Worm (Caenorhabditis elegans) whole organism, L4/young adult: ENCODE data around the gene plc-2.

Experiments
- W03F9.2 ChIP-seq: fragments of 150-350 bp; optimal IDR thresholded peaks from 2 replicates; lab custom pipeline; 2014; ENCODE audit warnings: missing biosample characterization, missing genetic modification characterization
- dao-5 ChIP-seq: sonication (generic microtip); optimal IDR thresholded peaks from 2 replicates; lab custom pipeline; 2016; ENCODE audit warnings: missing genotype, missing genetic modification characterization, moderate library complexity, missing compliant biosample characterization
- him-1 ChIP-seq: sonication (generic microtip); optimal IDR thresholded peaks from 2 replicates; lab custom pipeline; 2016; ENCODE audit warnings: missing genotype, missing genetic modification reagents, missing genetic modification characterization, missing compliant biosample characterization

- no peak for TF ChIP-seq dao-5
- TF ChIP-seq W03F9.2 (tag; lab: Kevin White, UChicago) = no peak
- no peak for TF ChIP-seq him-1
Measured at ce11 chrV:15199768-15200167, 7.4 kb downstream of the plc-2 start, which contains the start of gene Y75B12B.10.
